Worm (Caenorhabditis elegans): ENCODE data around the gene cyn-11.

DNA sequence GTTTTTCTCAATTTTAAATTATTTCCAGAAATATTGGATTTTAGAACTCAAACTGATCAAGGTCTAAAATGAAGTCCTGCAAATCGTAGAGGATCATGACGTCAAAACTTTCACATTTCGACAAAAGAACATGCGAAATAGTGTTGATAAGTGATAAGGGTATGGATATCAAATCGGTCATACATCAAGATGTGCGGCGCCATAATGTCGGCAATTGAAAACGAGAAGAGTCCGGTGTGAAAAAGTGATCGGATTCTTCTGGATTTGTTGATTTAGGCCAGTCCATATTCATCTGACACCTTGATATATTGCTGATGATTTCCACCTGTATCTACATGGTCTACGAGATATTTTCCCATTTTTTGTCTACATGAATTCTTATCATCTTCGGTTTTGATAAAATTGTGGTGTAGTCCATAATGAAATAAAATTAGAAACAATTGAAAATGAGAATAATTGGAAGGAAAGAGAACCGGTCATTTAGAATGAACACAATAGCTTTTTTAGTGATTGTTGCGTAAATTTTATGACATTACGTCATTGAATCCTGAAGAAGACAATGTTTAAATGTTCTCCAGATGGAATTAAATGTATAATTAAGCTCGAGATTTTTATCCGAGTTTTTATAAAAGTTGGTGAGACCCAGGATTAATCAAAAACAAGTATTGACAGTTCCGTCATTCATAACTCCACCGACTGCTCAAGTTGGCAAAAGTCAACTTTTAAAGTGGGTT lies 15.0 kb upstream of the cyn-11 start:
- TF ChIP-seq pes-1 (GFP tag; IDR thresholded peaks at IDR 0.05) = no peak
- TF ChIP-seq tbx-11 (GFP tag; IDR thresholded peaks at IDR 0.05) = no peak
